Fruit fly (Drosophila melanogaster) whole organism, pupa: ENCODE results near the gene CG3792.

Experiments
- CG10348 ChIP-seq: fragments of 200-800 bp; sonication (Bioruptor generic); IDR thresholded peaks from 2 replicates; pipeline ENCODE4 v1.3.6; 2022; ENCODE audit warnings: missing biosample characterization, missing genetic modification characterization
- CG13204 ChIP-seq: fragments of 200-800 bp; sonication (Bioruptor generic); optimal IDR thresholded peaks from 2 replicates; lab custom pipeline; 2018; ENCODE audit warnings: missing biosample characterization, mild to moderate bottlenecking, missing genetic modification characterization, moderate library complexity

DNA sequence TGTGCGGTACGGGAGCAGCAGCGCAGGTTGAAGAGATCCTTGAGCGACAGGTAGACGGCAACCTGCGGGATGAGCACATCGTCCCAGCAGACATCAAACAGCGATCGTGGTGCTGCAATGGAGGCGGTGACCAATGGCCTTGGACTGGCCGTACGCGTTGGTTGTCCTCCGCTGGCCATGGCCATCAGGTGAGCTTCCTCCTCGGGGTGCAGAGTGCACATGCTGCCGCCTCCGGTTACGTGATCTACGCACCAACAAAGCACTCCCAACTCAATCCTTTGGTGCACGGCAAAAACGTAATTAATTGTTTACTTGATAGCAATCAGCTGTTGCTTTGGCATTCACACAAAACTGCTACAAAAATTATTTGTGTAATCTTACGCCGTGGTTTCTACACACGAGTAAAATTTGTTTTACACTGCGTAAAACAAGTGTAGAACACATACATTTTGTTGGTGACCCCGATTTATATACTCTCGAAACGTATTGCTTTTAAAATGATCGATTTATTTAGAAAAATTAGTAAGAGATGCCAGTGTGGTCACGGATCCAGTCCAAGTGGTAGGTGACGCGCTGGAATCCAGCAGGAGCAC is 27.6 kb upstream of the CG3792 start, which contains the start of gene jet:
- TF ChIP-seq CG10348 (GFP tag; lab: Robert Waterston, UW) (no peak), CG13204 (no peak)
